Fruit fly (Drosophila melanogaster): ENCODE measurements around the gene CG33298.

DNA sequence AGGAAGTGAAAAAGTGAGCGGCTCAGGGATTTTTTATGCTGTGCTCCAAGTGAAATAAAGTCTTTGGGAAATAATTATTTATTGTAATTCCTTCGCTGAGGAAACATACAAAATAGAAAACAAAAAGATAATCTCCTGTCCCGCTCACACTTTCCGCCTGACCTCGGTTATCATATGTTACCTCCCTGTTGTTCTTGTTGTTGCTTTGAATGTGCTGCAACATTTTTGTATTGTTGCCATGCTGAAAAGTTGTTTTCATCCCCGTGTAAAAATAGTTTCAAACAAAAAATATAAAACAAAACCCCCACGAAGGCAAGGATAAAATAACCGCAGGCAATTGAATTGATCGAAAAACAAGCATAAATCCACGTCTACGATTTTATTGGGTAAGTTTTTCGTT lies 596 bp downstream of the CG33298 start:
- no peak for TF ChIP-seq Dll (optimal IDR thresholded peaks at IDR 0.05)
- no peak for TF ChIP-seq pan (optimal IDR thresholded peaks at IDR 0.05)
- no peak for TF ChIP-seq CG8478 (optimal IDR thresholded peaks at IDR 0.05)
